Fruit fly (Drosophila melanogaster): ENCODE data around the gene tara.

The tara gene

DNA sequence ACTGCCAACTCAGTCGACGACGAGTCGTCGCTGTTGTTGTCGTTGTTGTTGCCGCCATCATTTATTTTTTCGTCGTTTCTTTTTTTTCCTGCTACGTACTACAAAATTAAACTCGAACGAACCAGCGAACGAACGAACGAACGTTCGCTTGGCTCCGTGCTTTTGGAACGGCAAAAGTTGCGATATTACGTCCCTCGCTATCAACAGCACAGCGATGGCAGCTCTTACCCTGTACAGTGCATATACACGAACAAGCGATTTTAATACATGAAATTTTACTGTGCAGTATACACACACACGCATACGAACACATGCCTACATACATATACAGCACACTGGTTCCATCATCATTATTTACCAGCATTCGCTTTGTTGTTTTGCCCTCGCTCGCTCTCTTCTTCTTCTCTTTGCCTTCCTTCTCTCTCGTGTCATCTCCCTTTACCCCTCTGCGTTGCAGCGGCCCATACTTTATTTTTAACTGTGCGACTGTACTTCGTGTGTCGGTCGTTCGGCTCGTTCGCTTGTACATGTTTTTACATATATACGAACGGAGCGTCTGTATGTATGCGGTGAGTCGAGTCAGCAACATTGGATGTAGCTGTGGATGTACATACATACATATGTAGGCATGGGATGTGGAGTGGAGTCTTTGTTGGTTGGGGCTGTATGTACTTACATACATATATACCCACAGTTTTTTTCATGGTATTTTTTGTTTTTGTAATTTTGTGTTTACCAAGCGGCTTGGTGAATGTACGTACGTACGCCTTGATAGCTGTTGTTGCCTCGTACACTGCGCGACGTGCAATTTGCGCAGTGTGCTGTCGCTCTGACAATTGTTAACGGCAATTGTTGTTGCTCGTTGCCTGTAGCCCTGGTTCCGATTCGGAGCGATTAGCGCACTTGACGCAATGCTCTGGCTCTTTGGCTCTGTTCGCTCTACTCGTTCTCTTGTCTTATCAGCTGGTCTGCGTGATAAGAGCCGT is 24.7 kb downstream of the tara start (continued):
- TF ChIP-seq Poxn (GFP tag; IDR thresholded peaks at IDR 0.05) (no peak), kni (GFP tag; optimal IDR thresholded peaks at IDR 0.05) (peak; percentile 83), klu (GFP tag; IDR thresholded peaks at IDR 0.05) (no peak), onecut (GFP tag; IDR thresholded peaks at IDR 0.05) (peak; percentile 31), MBD-R2 (GFP tag; IDR thresholded peaks at IDR 0.05) (no peak), nau (GFP tag; optimal IDR thresholded peaks at IDR 0.05) (peak; percentile 2), wek (GFP tag; optimal IDR thresholded peaks at IDR 0.05) (peak; percentile 41), en (GFP tag; optimal IDR thresholded peaks at IDR 0.05) (peak; percentile 15), Elba2 (GFP tag; optimal IDR thresholded peaks at IDR 0.05) (no peak), rib (GFP tag; IDR thresholded peaks at IDR 0.05) (no peak), Hand (GFP tag; optimal IDR thresholded peaks at IDR 0.05) (peak; percentile 55), sd (tag; optimal IDR thresholded peaks at IDR 0.05) (peak; percentile 34), ap (GFP tag; IDR thresholded peaks at IDR 0.05) (no peak), Atf6 (GFP tag; IDR thresholded peaks at IDR 0.05) (no peak), Hr78 (GFP tag; optimal IDR thresholded peaks at IDR 0.05) (peak in 1 of 2 experiments; percentile 74), vnd (GFP tag; IDR thresholded peaks at IDR 0.05; ENCODE audit: partially characterized antibody) (no peak), Asciz (GFP tag; optimal IDR thresholded peaks at IDR 0.05) (peak; percentile 20), HLHmδ (GFP tag; optimal IDR thresholded peaks at IDR 0.05) (peak; percentile 47), CG10267 (tag; optimal IDR thresholded peaks at IDR 0.05) (peak; percentile 9), CG9797 (GFP tag; optimal IDR thresholded peaks at IDR 0.05) (no peak), NFAT (GFP tag; IDR thresholded peaks at IDR 0.05) (no peak), pzg (GFP tag; optimal IDR thresholded peaks at IDR 0.05) (peak; percentile 41), MESR4 (GFP tag; optimal IDR thresholded peaks at IDR 0.05) (no peak), CG2889 (GFP tag; IDR thresholded peaks at IDR 0.05) (no peak), Gug (GFP tag; IDR thresholded peaks at IDR 0.05) (peak; percentile 47; the same call in 3 of the 4 replicates), ash1 (GFP tag; optimal IDR thresholded peaks at IDR 0.05) (peak; percentile 82), Eip74EF (GFP tag; optimal IDR thresholded peaks at IDR 0.05) (peak in 1 of 2 experiments; percentile 5), CG11085 (GFP tag; IDR thresholded peaks at IDR 0.05) (no peak), CG17612 (GFP tag; IDR thresholded peaks at IDR 0.05) (no peak), CG17385 (GFP tag; optimal IDR thresholded peaks at IDR 0.05) (peak; percentile 99), cas (GFP tag; IDR thresholded peaks at IDR 0.05) (no peak), CG11696 (GFP tag; IDR thresholded peaks at IDR 0.05) (no peak), Sin3A (optimal IDR thresholded peaks at IDR 0.05) (no peak), slou (GFP tag; optimal IDR thresholded peaks at IDR 0.05) (no peak), CG13624 (GFP tag; optimal IDR thresholded peaks at IDR 0.05) (peak; percentile 74), CG2712 (tag; optimal IDR thresholded peaks at IDR 0.05) (peak; percentile 21), CG1233 (GFP tag; optimal IDR thresholded peaks at IDR 0.05) (peak; percentile 28), CG15073 (GFP tag; optimal IDR thresholded peaks at IDR 0.05) (no peak), Hr3 (GFP tag; optimal IDR thresholded peaks at IDR 0.05) (no peak), btn (GFP tag; optimal IDR thresholded peaks at IDR 0.05) (no peak), CG17186 (GFP tag; optimal IDR thresholded peaks at IDR 0.05) (no peak), Mes4 (GFP tag; optimal IDR thresholded peaks at IDR 0.05) (peak; percentile 28), CG6791 (GFP tag; IDR thresholded peaks at IDR 0.05; ENCODE audit: partially characterized antibody) (no peak), Awh (GFP tag; IDR thresholded peaks at IDR 0.05) (no peak), CG8944 (GFP tag; optimal IDR thresholded peaks at IDR 0.05) (no peak), dimm (GFP tag; IDR thresholded peaks at IDR 0.05) (no peak), scrt (GFP tag; optimal IDR thresholded peaks at IDR 0.05) (peak; percentile 30), Sox102F (GFP tag; optimal IDR thresholded peaks at IDR 0.05) (no peak), CG6683 (GFP tag; optimal IDR thresholded peaks at IDR 0.05) (no peak)
